Fruit fly (Drosophila melanogaster) whole organism, embryonic: ENCODE data around the gene Dh44.

Experiments
- CG10274 ChIP-seq: fragments of 200-800 bp; sonication (Bioruptor generic); optimal IDR thresholded peaks from 3 replicates; lab custom pipeline; 2017; ENCODE audit warnings: missing biosample characterization, mild to moderate bottlenecking, missing genetic modification characterization
- CG10654 ChIP-seq: fragments of 200-800 bp; sonication (Bioruptor generic); optimal IDR thresholded peaks from 2 replicates; lab custom pipeline; 2016; ENCODE audit warnings: missing biosample characterization, missing genetic modification characterization
- CG12299 ChIP-seq: fragments of 200-800 bp; sonication (Bioruptor generic); optimal IDR thresholded peaks from 2 replicates; lab custom pipeline; 2018; ENCODE audit warnings: missing biosample characterization, mild to moderate bottlenecking, missing genetic modification characterization
- CG12391 ChIP-seq: fragments of 200-800 bp; sonication (Bioruptor generic); optimal IDR thresholded peaks from 3 replicates; lab custom pipeline; 2018; ENCODE audit warnings: missing biosample characterization, mild to moderate bottlenecking, missing genetic modification characterization, moderate library complexity
- CG15269 ChIP-seq: fragments of 200-800 bp; sonication (Bioruptor generic); optimal IDR thresholded peaks from 2 replicates; lab custom pipeline; 2018; ENCODE audit warnings: missing biosample characterization, mild to moderate bottlenecking, missing genetic modification characterization, moderate library complexity
- CG17829 ChIP-seq: fragments of 200-800 bp; optimal IDR thresholded peaks from 2 replicates; lab custom pipeline; 2019; ENCODE audit warnings: missing biosample characterization, mild to moderate bottlenecking, missing genetic modification characterization, moderate library complexity
- CG18011 ChIP-seq: fragments of 200-800 bp; sonication (Bioruptor generic); optimal IDR thresholded peaks from 2 replicates; lab custom pipeline; 2017; ENCODE audit warnings: missing biosample characterization, missing genetic modification characterization, mild to moderate bottlenecking, moderate library complexity, missing genotype
- CG2120 ChIP-seq: fragments of 200-800 bp; sonication (Bioruptor generic); optimal IDR thresholded peaks from 3 replicates; lab custom pipeline; 2016; ENCODE audit warnings: missing biosample characterization, missing genetic modification characterization
- CG2889 ChIP-seq: fragments of 200-800 bp; sonication (Bioruptor generic); IDR thresholded peaks from 3 replicates; pipeline ENCODE4 v1.3.6; 2022; ENCODE audit warnings: missing biosample characterization, missing genetic modification characterization
- CG31224 ChIP-seq: fragments of 200-800 bp; sonication (Bioruptor generic); IDR thresholded peaks from 2 replicates; pipeline ENCODE4 v1.3.6; 2022; ENCODE audit warnings: missing biosample characterization, missing genetic modification characterization
- CG3847 ChIP-seq: fragments of 200-800 bp; sonication (Bioruptor generic); IDR thresholded peaks from 2 replicates; pipeline ENCODE4 v1.3.6; 2022; ENCODE audit warnings: missing biosample characterization, missing genetic modification characterization
- CG3995 ChIP-seq: fragments of 200-800 bp; sonication (Bioruptor generic); optimal IDR thresholded peaks from 3 replicates; lab custom pipeline; 2016; ENCODE audit warnings: missing biosample characterization, missing genetic modification characterization
- CG4328 ChIP-seq: fragments of 200-800 bp; sonication (Bioruptor generic); optimal IDR thresholded peaks from 3 replicates; lab custom pipeline; 2017; ENCODE audit warnings: missing biosample characterization, missing genetic modification reagents, missing genetic modification characterization
- CG4360 ChIP-seq: fragments of 200-800 bp; sonication (Bioruptor generic); IDR thresholded peaks from 2 replicates; pipeline ENCODE4 v1.3.6; 2022; ENCODE audit warnings: missing biosample characterization, missing genetic modification characterization
- CG4730 ChIP-seq: fragments of 200-800 bp; sonication (Bioruptor generic); IDR thresholded peaks from 2 replicates; pipeline ENCODE4 v1.3.6; 2022; ENCODE audit warnings: missing biosample characterization, missing genetic modification characterization
- CG6254 ChIP-seq: fragments of 200-800 bp; sonication (Bioruptor generic); optimal IDR thresholded peaks from 3 replicates; lab custom pipeline; 2017; ENCODE audit warnings: mild to moderate bottlenecking, missing biosample characterization, missing genetic modification reagents, missing genetic modification characterization
- CG7745 ChIP-seq: fragments of 200-800 bp; sonication (Bioruptor generic); optimal IDR thresholded peaks from 2 replicates; lab custom pipeline; 2018; ENCODE audit warnings: missing biosample characterization, mild to moderate bottlenecking, missing genetic modification characterization, moderate library complexity
- CG8290 ChIP-seq, 3 experiments: fragments of 200-800 bp; sonication (Bioruptor generic); optimal IDR thresholded peaks; 2 replicates each; lab custom pipeline; 2016 to 2019; ENCODE audit warnings: missing biosample characterization in 3 of 3, missing genetic modification characterization in 3 of 3, mild to moderate bottlenecking in 2 of 3, moderate library complexity in 1 of 3
- CHES-1-like ChIP-seq: fragments of 200-800 bp; sonication (Bioruptor generic); optimal IDR thresholded peaks from 2 replicates; lab custom pipeline; 2016; ENCODE audit warnings: missing biosample characterization, missing genetic modification characterization
- D ChIP-seq, 2 experiments: fragments of 200-800 bp in 1 of 2; fragments of >200 bp in 1 of 2; sonication (Bioruptor generic) in 1 of 2; optimal IDR thresholded peaks; 2 replicates in 1 of 2; 3 replicates in 1 of 2; lab custom pipeline; 2017; ENCODE audit warnings: mild to moderate bottlenecking in 1 of 2, missing biosample characterization in 1 of 2, missing genetic modification characterization in 1 of 2, missing genetic modification reagents in 1 of 2
- Drgx ChIP-seq: fragments of 200-800 bp; sonication (Bioruptor generic); IDR thresholded peaks from 2 replicates; pipeline ENCODE4 v1.3.6; 2022; ENCODE audit warnings: missing biosample characterization, missing genetic modification characterization
- Fer3 ChIP-seq: fragments of 200-800 bp; sonication (Bioruptor generic); optimal IDR thresholded peaks from 2 replicates; lab custom pipeline; 2018; ENCODE audit warnings: missing biosample characterization, mild to moderate bottlenecking, missing genetic modification characterization, moderate library complexity
- HHEX ChIP-seq: fragments of 200-800 bp; sonication (Bioruptor generic); optimal IDR thresholded peaks from 3 replicates; lab custom pipeline; 2017; ENCODE audit warnings: missing biosample characterization, mild to moderate bottlenecking, missing genetic modification characterization, missing genetic modification reagents
- HmgD ChIP-seq: fragments of 200-800 bp; sonication (Bioruptor generic); optimal IDR thresholded peaks from 3 replicates; lab custom pipeline; 2016; ENCODE audit warnings: missing biosample characterization, missing genetic modification characterization
- Hsf ChIP-seq: fragments of 200-800 bp; sonication (Bioruptor generic); optimal IDR thresholded peaks from 3 replicates; lab custom pipeline; 2016; ENCODE audit warnings: missing biosample characterization, missing genetic modification characterization
- Oaz ChIP-seq: fragments of 200-800 bp; sonication (Bioruptor generic); IDR thresholded peaks from 2 replicates; pipeline ENCODE4 v1.3.6; 2022; ENCODE audit warnings: missing biosample characterization, missing genetic modification characterization
- Six4 ChIP-seq: fragments of 200-800 bp; sonication (Bioruptor generic); optimal IDR thresholded peaks from 2 replicates; lab custom pipeline; 2016; ENCODE audit warnings: missing biosample characterization, missing genetic modification characterization
- Sox100B ChIP-seq: fragments of 200-800 bp; sonication (Bioruptor generic); optimal IDR thresholded peaks from 3 replicates; lab custom pipeline; 2018; ENCODE audit warnings: missing biosample characterization, mild to moderate bottlenecking, missing genetic modification characterization
- Sox102F ChIP-seq: fragments of 200-800 bp; sonication (Bioruptor generic); optimal IDR thresholded peaks from 2 replicates; lab custom pipeline; 2018; ENCODE audit warnings: missing biosample characterization, mild to moderate bottlenecking, missing genetic modification characterization, moderate library complexity
- Vsx1 ChIP-seq: fragments of 200-800 bp; sonication (Bioruptor generic); optimal IDR thresholded peaks from 2 replicates; lab custom pipeline; 2017; ENCODE audit warnings: missing biosample characterization, mild to moderate bottlenecking, missing genetic modification characterization, missing genetic modification reagents
- aop ChIP-seq: fragments of 200-800 bp; sonication (Bioruptor generic); IDR thresholded peaks from 2 replicates; pipeline ENCODE4 v1.3.6; 2022; ENCODE audit warnings: missing biosample characterization, missing genetic modification characterization
- dmrt11E ChIP-seq: fragments of 200-800 bp; sonication (Bioruptor generic); optimal IDR thresholded peaks from 3 replicates; lab custom pipeline; 2018; ENCODE audit warnings: missing biosample characterization, mild to moderate bottlenecking, missing genetic modification characterization, moderate library complexity
- fd102C ChIP-seq: fragments of 200-800 bp; sonication (Bioruptor generic); optimal IDR thresholded peaks from 2 replicates; lab custom pipeline; 2018; ENCODE audit warnings: missing biosample characterization, mild to moderate bottlenecking, missing genetic modification characterization, moderate library complexity
- ftz-f1 ChIP-seq: fragments of 200-800 bp; sonication (Bioruptor generic); optimal IDR thresholded peaks from 2 replicates; lab custom pipeline; 2016; ENCODE audit warnings: missing biosample characterization, missing genetic modification characterization
- fu2 ChIP-seq: fragments of 200-800 bp; sonication (Bioruptor generic); optimal IDR thresholded peaks from 2 replicates; lab custom pipeline; 2016; ENCODE audit warnings: missing biosample characterization, missing genetic modification characterization
- ham ChIP-seq: fragments of 200-800 bp; sonication (Bioruptor generic); IDR thresholded peaks from 2 replicates; pipeline ENCODE4 v1.3.6; 2022; ENCODE audit warnings: missing biosample characterization, missing genetic modification characterization
- insv ChIP-seq, 2 experiments: fragments of 200-800 bp; sonication (Bioruptor generic); optimal IDR thresholded peaks; 3 replicates each; lab custom pipeline; 2016 to 2018; ENCODE audit warnings: missing biosample characterization in 2 of 2, missing genetic modification characterization in 2 of 2
- jing ChIP-seq: fragments of 200-800 bp; sonication (Bioruptor generic); optimal IDR thresholded peaks from 2 replicates; lab custom pipeline; 2018; ENCODE audit warnings: missing biosample characterization, mild to moderate bottlenecking, missing genetic modification characterization
- mam ChIP-seq: fragments of 200-800 bp; sonication (Bioruptor generic); optimal IDR thresholded peaks from 3 replicates; lab custom pipeline; 2016; ENCODE audit warnings: missing biosample characterization, missing genetic modification characterization
- nerfin-2 ChIP-seq: fragments of 200-800 bp; sonication (Bioruptor generic); IDR thresholded peaks from 2 replicates; pipeline ENCODE4 v1.3.6; 2022; ENCODE audit warnings: missing biosample characterization, missing genetic modification characterization; ENCODE audit not compliant: partially characterized antibody
- nmo ChIP-seq: fragments of 200-800 bp; sonication (Bioruptor generic); optimal IDR thresholded peaks from 2 replicates; lab custom pipeline; 2018; ENCODE audit warnings: missing biosample characterization, mild to moderate bottlenecking, missing genetic modification characterization, moderate library complexity
- pnt ChIP-seq: fragments of 200-800 bp; sonication (Bioruptor generic); optimal IDR thresholded peaks from 3 replicates; lab custom pipeline; 2016; ENCODE audit warnings: missing biosample characterization, missing genetic modification characterization
- prd ChIP-seq, 3 experiments: fragments of >200 bp in 2 of 3; fragments of 200-800 bp in 1 of 3; sonication (Bioruptor generic) in 1 of 3; optimal IDR thresholded peaks in 2 of 3; IDR thresholded peaks in 1 of 3; 2 replicates in 2 of 3; 3 replicates in 1 of 3; pipeline versions ENCODE4 v1.3.6 to Lab custom; 2017 to 2022; ENCODE audit warnings: missing biosample characterization in 1 of 3, missing genetic modification characterization in 1 of 3
- sisA ChIP-seq: fragments of 200-800 bp; sonication (Bioruptor generic); IDR thresholded peaks from 2 replicates; pipeline ENCODE4 v1.3.6; 2022; ENCODE audit warnings: missing biosample characterization, missing genetic modification characterization
- slou ChIP-seq: fragments of 200-800 bp; sonication (Bioruptor generic); optimal IDR thresholded peaks from 3 replicates; lab custom pipeline; 2016; ENCODE audit warnings: missing biosample characterization, missing genetic modification characterization
- trem ChIP-seq: fragments of 200-800 bp; optimal IDR thresholded peaks from 3 replicates; lab custom pipeline; 2019; ENCODE audit warnings: missing biosample characterization, mild to moderate bottlenecking, missing genetic modification characterization, moderate library complexity
- tx ChIP-seq: fragments of 200-800 bp; sonication (Bioruptor generic); optimal IDR thresholded peaks from 2 replicates; lab custom pipeline; 2016; ENCODE audit warnings: missing biosample characterization, missing genetic modification characterization
- vnd ChIP-seq: fragments of 200-800 bp; sonication (Bioruptor generic); IDR thresholded peaks from 3 replicates; pipeline ENCODE4 v1.3.6; 2022; ENCODE audit warnings: missing biosample characterization, missing genetic modification characterization; ENCODE audit not compliant: partially characterized antibody
- zf30C ChIP-seq: fragments of 200-800 bp; sonication (Bioruptor generic); optimal IDR thresholded peaks from 3 replicates; lab custom pipeline; 2018; ENCODE audit warnings: missing biosample characterization, mild to moderate bottlenecking, missing genetic modification characterization

Dh44 gene

dm6 chr3R:9590952-9591532 is 46.9 kb upstream of the Dh44 start, which contains the start of the genes bocks and CG8312 (continued):
- TF ChIP-seq CG8290 (GFP tag; optimal IDR thresholded peaks at IDR 0.05; lab: Kevin White, UChicago) (peak; percentile 78), CG8290 (tag; optimal IDR thresholded peaks at IDR 0.05; lab: Kevin White, UChicago) (peak; percentile 10 to 75), CG4730 (no peak), nmo (GFP tag; lab: Kevin White, UChicago) (peak; percentile 79), sisA (GFP tag; lab: Robert Waterston, UW) (no peak), trem (tag; lab: Kevin White, UChicago) (peak; percentile 93), Sox102F (no peak), Drgx (GFP tag; lab: Robert Waterston, UW) (no peak), CG2889 (GFP tag; lab: Robert Waterston, UW) (no peak), CG31224 (GFP tag; lab: Robert Waterston, UW) (no peak), Oaz (GFP tag; lab: Robert Waterston, UW) (no peak), CG12391 (peak; percentile 57), HHEX (no peak), CG10654 (GFP tag; lab: Kevin White, UChicago) (peak; percentile 38), Sox100B (GFP tag; lab: Kevin White, UChicago) (no peak), CG15269 (tag; lab: Kevin White, UChicago) (peak; percentile 1), dmrt11E (tag; lab: Kevin White, UChicago) (peak; percentile 16), Fer3 (tag; lab: Kevin White, UChicago) (peak; percentile 33), CG2120 (GFP tag; lab: Kevin White, UChicago) (peak; percentile 78), CG6254 (GFP tag; lab: Kevin White, UChicago) (no peak), aop (no peak), vnd (no peak), Six4 (no peak), ftz-f1 (GFP tag; lab: Kevin White, UChicago) (peak; percentile 35), ham (GFP tag; lab: Robert Waterston, UW) (no peak), Hsf (peak; percentile 55), CG17829 (peak; percentile 63), pnt (peak; percentile 24), nerfin-2 (GFP tag; lab: Robert Waterston, UW) (no peak), insv (GFP tag; optimal IDR thresholded peaks at IDR 0.05; lab: Kevin White, UChicago) (peak in 1 of 2 experiments; percentile 54), CG3995 (GFP tag; lab: Kevin White, UChicago) (peak; percentile 88), CG10274 (no peak), D (optimal IDR thresholded peaks at IDR 0.05; lab: Kevin White, UChicago) (peak; percentile 64), D (GFP tag; optimal IDR thresholded peaks at IDR 0.05; lab: Kevin White, UChicago) (no peak), CG7745 (tag; lab: Kevin White, UChicago) (no peak), mam (peak; percentile 65), fd102C (GFP tag; lab: Kevin White, UChicago) (no peak), prd (optimal IDR thresholded peaks at IDR 0.05; lab: Kevin White, UChicago) (no peak), prd (GFP tag; IDR thresholded peaks at IDR 0.05; lab: Robert Waterston, UW) (no peak), jing (GFP tag; lab: Kevin White, UChicago) (no peak), Vsx1 (no peak), CG3847 (GFP tag; lab: Robert Waterston, UW) (no peak), slou (GFP tag; lab: Kevin White, UChicago) (no peak), CG4360 (no peak), HmgD (peak; percentile 78), CHES-1-like (GFP tag; lab: Kevin White, UChicago) (peak; percentile 85), CG4328 (no peak), fu2 (GFP tag; lab: Kevin White, UChicago) (peak; percentile 13), zf30C (no peak), CG18011 (no peak), CG12299 (tag; lab: Kevin White, UChicago) (peak; percentile 21), tx (GFP tag; lab: Kevin White, UChicago) (peak; percentile 38)
